Fruit fly (Drosophila melanogaster) whole organism: ENCODE measurements around the gene GstT4.

Experiments
- CG8478 ChIP-seq: fragments of >200 bp; optimal IDR thresholded peaks from 2 replicates; lab custom pipeline; 2018; ENCODE audit warnings: inconsistent platforms
- Dll ChIP-seq: fragments of >200 bp; optimal IDR thresholded peaks from 2 replicates; lab custom pipeline; 2017
- pan ChIP-seq: fragments of >200 bp; optimal IDR thresholded peaks from 2 replicates; lab custom pipeline; 2017
- psq ChIP-seq: fragments of >200 bp; optimal IDR thresholded peaks from 2 replicates; lab custom pipeline; 2017
- usp ChIP-seq: fragments of >200 bp; optimal IDR thresholded peaks from 2 replicates; lab custom pipeline; 2017; ENCODE audit warnings: missing biosample characterization, missing genetic modification characterization, mixed read lengths

dm6 chrX:13372512-13372911, 32.0 kb upstream of the GstT4 start:
- TF ChIP-seq psq (lab: Kevin White, UChicago) (no peak), usp (GFP tag; lab: Kevin White, UChicago) (no peak), pan (lab: Kevin White, UChicago) (no peak), CG8478 (no peak), Dll (lab: Kevin White, UChicago) (no peak)
